Worm (Caenorhabditis elegans) whole organism, young adult: Measurements from ENCODE around the gene flp-32.

Source experiments
- F10E7.11 ChIP-seq: sonication (generic microtip); optimal IDR thresholded peaks from 2 replicates; lab custom pipeline; 2017; ENCODE audit warnings: mild to moderate bottlenecking, missing genetic modification characterization, moderate library complexity, missing compliant biosample characterization
- F39B2.1 ChIP-seq: fragments of 200-800 bp; sonication (Bioruptor generic); IDR thresholded peaks from 2 replicates; pipeline ENCODE4 v1.3.6; 2022; ENCODE audit warnings: missing genetic modification reagents, missing genetic modification characterization, missing compliant biosample characterization
- F55B11.4 ChIP-seq: sonication (generic microtip); optimal IDR thresholded peaks from 2 replicates; lab custom pipeline; 2016; ENCODE audit warnings: missing compliant biosample characterization, missing genetic modification characterization, borderline replicate concordance; ENCODE audit not compliant: insufficient read depth
- F57C9.4 ChIP-seq: sonication (generic microtip); optimal IDR thresholded peaks from 2 replicates; lab custom pipeline; 2017; ENCODE audit warnings: mild to moderate bottlenecking, missing genetic modification characterization, missing compliant biosample characterization
- Y95B8A.8 ChIP-seq: fragments of 200-800 bp; sonication (Bioruptor generic); IDR thresholded peaks from 2 replicates; pipeline ENCODE4 v1.3.6; 2022; ENCODE audit warnings: missing genetic modification reagents, missing genetic modification characterization, missing compliant biosample characterization
- attf-5 ChIP-seq: fragments of 200-800 bp; sonication (Bioruptor generic); optimal IDR thresholded peaks from 2 replicates; lab custom pipeline; 2018; ENCODE audit warnings: mild to moderate bottlenecking, missing genetic modification characterization, missing compliant biosample characterization
- ccch-3 ChIP-seq: fragments of 200-800 bp; sonication (Bioruptor generic); optimal IDR thresholded peaks from 2 replicates; lab custom pipeline; 2018; ENCODE audit warnings: mild to moderate bottlenecking, missing genetic modification characterization, missing compliant biosample characterization
- ceh-58 ChIP-seq: fragments of 200-800 bp; sonication (Bioruptor generic); IDR thresholded peaks from 2 replicates; pipeline ENCODE4 v1.3.6; 2022; ENCODE audit warnings: missing genetic modification characterization, missing compliant biosample characterization
- ceh-79 ChIP-seq: sonication (generic microtip); optimal IDR thresholded peaks from 2 replicates; lab custom pipeline; 2017; ENCODE audit warnings: mild to moderate bottlenecking, missing genetic modification characterization, missing compliant biosample characterization
- dox-1 ChIP-seq: fragments of 200-800 bp; sonication (Bioruptor generic); IDR thresholded peaks from 2 replicates; pipeline ENCODE4 v1.3.6; 2022; ENCODE audit warnings: missing genetic modification reagents, missing genetic modification characterization, missing compliant biosample characterization
- dpl-1 ChIP-seq: fragments of 150-350 bp; optimal IDR thresholded peaks from 2 replicates; lab custom pipeline; 2014; ENCODE audit warnings: missing biosample characterization, missing genetic modification reagents, missing genetic modification characterization
- ets-4 ChIP-seq: fragments of 200-800 bp; sonication (Bioruptor generic); optimal IDR thresholded peaks from 2 replicates; lab custom pipeline; 2018; ENCODE audit warnings: mild to moderate bottlenecking, missing genetic modification characterization, missing compliant biosample characterization
- hmg-20 ChIP-seq: fragments of 200-800 bp; sonication (Bioruptor generic); IDR thresholded peaks from 2 replicates; pipeline ENCODE4 v1.3.6; 2022; ENCODE audit warnings: missing genetic modification reagents, missing genetic modification characterization, missing compliant biosample characterization
- let-607 ChIP-seq, 2 experiments: fragments of 200-800 bp in 1 of 2; sonication (Bioruptor generic) in 1 of 2; sonication (generic microtip) in 1 of 2; optimal IDR thresholded peaks; 2 replicates each; lab custom pipeline; 2016 to 2018; ENCODE audit warnings: mild to moderate bottlenecking in 2 of 2, missing compliant biosample characterization in 2 of 2, missing genetic modification characterization in 2 of 2, moderate library complexity in 2 of 2, missing genotype in 1 of 2
- madf-8 ChIP-seq: fragments of 200-800 bp; sonication (Bioruptor generic); conservative IDR thresholded peaks from 2 replicates; pipeline ENCODE4 v1.3.6; 2022; ENCODE audit warnings: missing genetic modification reagents, missing genetic modification characterization, missing compliant biosample characterization
- nfya-2 ChIP-seq: fragments of 200-800 bp; sonication (Bioruptor generic); IDR thresholded peaks from 2 replicates; pipeline ENCODE4 v1.3.6; 2022; ENCODE audit warnings: missing genetic modification reagents, missing genetic modification characterization, missing compliant biosample characterization
- nhr-120 ChIP-seq: fragments of 200-800 bp; sonication (Bioruptor generic); IDR thresholded peaks from 2 replicates; pipeline ENCODE4 v1.3.6; 2022; ENCODE audit warnings: missing genetic modification characterization, missing compliant biosample characterization
- nhr-80 ChIP-seq: sonication (generic microtip); optimal IDR thresholded peaks from 2 replicates; lab custom pipeline; 2016; ENCODE audit warnings: missing genetic modification characterization, missing compliant biosample characterization
- pbrm-1 ChIP-seq: fragments of 200-800 bp; sonication (Bioruptor generic); IDR thresholded peaks from 2 replicates; pipeline ENCODE4 v1.3.6; 2022; ENCODE audit warnings: missing genetic modification reagents, missing genetic modification characterization, missing compliant biosample characterization
- sdz-38 ChIP-seq: sonication (generic microtip); optimal IDR thresholded peaks from 2 replicates; lab custom pipeline; 2016; ENCODE audit warnings: missing genotype, missing genetic modification characterization, missing compliant biosample characterization
- sea-2 ChIP-seq: fragments of 200-800 bp; sonication (Bioruptor generic); IDR thresholded peaks from 2 replicates; pipeline ENCODE4 v1.3.6; 2022; ENCODE audit warnings: missing genetic modification characterization, missing compliant biosample characterization
- snpc-1.3 ChIP-seq: sonication (generic microtip); optimal IDR thresholded peaks from 2 replicates; lab custom pipeline; 2017; ENCODE audit warnings: missing genetic modification characterization, mild to moderate bottlenecking, missing compliant biosample characterization, antibody characterized with exemption, moderate library complexity, missing genotype, missing genetic modification reagents; ENCODE audit not compliant: insufficient read depth
- snpc-4 ChIP-seq, 5 experiments: fragments of 150-350 bp in 1 of 5; sonication (generic microtip) in 4 of 5; optimal IDR thresholded peaks; 2 replicates each; lab custom pipeline; 2014 to 2018; ENCODE audit warnings: missing genetic modification characterization in 5 of 5, missing biosample characterization in 3 of 5, antibody characterized with exemption in 2 of 5, mild to moderate bottlenecking in 2 of 5, missing compliant biosample characterization in 2 of 5, missing genotype in 2 of 5, moderate library complexity in 2 of 5, missing genetic modification reagents in 1 of 5
- somi-1 ChIP-seq: fragments of 200-800 bp; sonication (Bioruptor generic); optimal IDR thresholded peaks from 2 replicates; lab custom pipeline; 2018; ENCODE audit warnings: mild to moderate bottlenecking, missing genetic modification characterization, missing compliant biosample characterization
- sptf-2 ChIP-seq: fragments of 200-800 bp; sonication (Bioruptor generic); optimal IDR thresholded peaks from 2 replicates; lab custom pipeline; 2018; ENCODE audit warnings: mild to moderate bottlenecking, missing genetic modification characterization, missing compliant biosample characterization
- unc-62 ChIP-seq: fragments of 150-350 bp; optimal IDR thresholded peaks from 2 replicates; lab custom pipeline; 2014; ENCODE audit warnings: missing biosample characterization, missing genetic modification reagents, missing genetic modification characterization
- zfh-2 ChIP-seq: fragments of 200-800 bp; sonication (Bioruptor generic); conservative IDR thresholded peaks from 2 replicates; pipeline ENCODE4 v1.3.6; 2022; ENCODE audit warnings: missing genetic modification reagents, missing genetic modification characterization, missing compliant biosample characterization
- zim-3 ChIP-seq: sonication (generic microtip); optimal IDR thresholded peaks from 2 replicates; lab custom pipeline; 2017; ENCODE audit warnings: mild to moderate bottlenecking, missing genetic modification characterization, moderate library complexity, missing compliant biosample characterization
- ztf-22 ChIP-seq: fragments of 200-800 bp; sonication (Bioruptor generic); optimal IDR thresholded peaks from 2 replicates; lab custom pipeline; 2018; ENCODE audit warnings: mild to moderate bottlenecking, missing genetic modification characterization, moderate library complexity, missing compliant biosample characterization

flp-32 gene

ce11 chrX:15420671-15421070, 12.9 kb upstream of the flp-32 start, which contains the start of gene F39D8.3 (continued):
- TF ChIP-seq ceh-58 (GFP tag; lab: Robert Waterston, UW) = no peak
- no peak for TF ChIP-seq ztf-22
- no peak for TF ChIP-seq sea-2

- TF ChIP-seq nhr-80 (tag; lab: Kevin White, UChicago) = peak; percentile 96
- no peak for TF ChIP-seq F55B11.4 (tag; lab: Kevin White, UChicago)
- TF ChIP-seq pbrm-1 (GFP tag; lab: Robert Waterston, UW) = 0 out of 2 replicates have a peak, but pooled peaks have one; percentile 15
- no peak for TF ChIP-seq snpc-4 (GFP tag; optimal IDR thresholded peaks at IDR 0.05; lab: Kevin White, UChicago)
- TF ChIP-seq snpc-4 (tag; optimal IDR thresholded peaks at IDR 0.05; lab: Kevin White, UChicago) = peak in 3 of 4 experiments; percentile 72 to 80 (median 75)
- no peak for TF ChIP-seq Y95B8A.8 (GFP tag; lab: Robert Waterston, UW)
- no peak for TF ChIP-seq ccch-3 (GFP tag; lab: Kevin White, UChicago)
- TF ChIP-seq ztf-22 = peak; percentile 6
- TF ChIP-seq zfh-2 (GFP tag; lab: Robert Waterston, UW) = peak; percentile 56; the same call in 1 of the 2 replicates
- TF ChIP-seq F10E7.11 (tag; lab: Kevin White, UChicago) = no peak
- peak in 1 of 2 experiments; percentile 8 for TF ChIP-seq let-607 (tag; optimal IDR thresholded peaks at IDR 0.05; lab: Kevin White, UChicago)
- TF ChIP-seq F39B2.1 (GFP tag; lab: Robert Waterston, UW) = no peak
- peak; percentile 27 for TF ChIP-seq unc-62 (GFP tag; lab: Kevin White, UChicago)
- peak; percentile 92 for TF ChIP-seq ets-4
- peak; percentile 77 for TF ChIP-seq dox-1 (GFP tag; lab: Robert Waterston, UW)
Measured at ce11 chrX:15423708-15424423, 9.7 kb upstream of the flp-32 start.

- TF ChIP-seq sptf-2 (GFP tag; lab: Kevin White, UChicago) = no peak
- no peak for TF ChIP-seq dpl-1
- TF ChIP-seq hmg-20 (GFP tag; lab: Robert Waterston, UW) = no peak
- TF ChIP-seq nfya-2 (GFP tag; lab: Robert Waterston, UW) = no peak
- TF ChIP-seq sdz-38 (tag; lab: Kevin White, UChicago) = no peak
- TF ChIP-seq attf-5 (GFP tag; lab: Kevin White, UChicago) = no peak
- TF ChIP-seq, all 124 proteins: peak for 0
Measured at ce11 chrX:15427931-15428330, 5.7 kb upstream of the flp-32 start, which contains the start of gene nas-13. nas-13 (minus strand) TSS chrX:15428253.

ce11 chrX:15430983-15431382, 2.6 kb upstream of the flp-32 start, which contains the start of gene blos-8:
blos-8 (minus strand) TSS chrX:15431198.
- TF ChIP-seq snpc-1.3 (tag; lab: Kevin White, UChicago) = no peak
- TF ChIP-seq ceh-79 (tag; lab: Kevin White, UChicago) = no peak
- TF ChIP-seq hmg-20 (GFP tag; lab: Robert Waterston, UW) = no peak
- no peak for TF ChIP-seq nfya-2 (GFP tag; lab: Robert Waterston, UW)
- no peak for TF ChIP-seq zim-3 (tag; lab: Kevin White, UChicago)
- TF ChIP-seq F57C9.4 (tag; lab: Kevin White, UChicago) = no peak
- TF ChIP-seq madf-8 (GFP tag; lab: Robert Waterston, UW) = no peak
- TF ChIP-seq nhr-120 (GFP tag; lab: Robert Waterston, UW) = no peak
- no peak for TF ChIP-seq somi-1
- TF ChIP-seq snpc-4 (GFP tag; optimal IDR thresholded peaks at IDR 0.05; lab: Kevin White, UChicago) = no peak
- TF ChIP-seq snpc-4 (tag; optimal IDR thresholded peaks at IDR 0.05; lab: Kevin White, UChicago) = no peak
- TF ChIP-seq, all 124 proteins: peak for 0
